Fruit fly (Drosophila melanogaster) whole organism, embryonic: Measurements from ENCODE around the gene Ino80.

Experiments used
- Atf-2 ChIP-seq: fragments of 200-800 bp; sonication (Bioruptor generic); optimal IDR thresholded peaks from 2 replicates; lab custom pipeline; 2016; ENCODE audit warnings: missing biosample characterization, missing genetic modification characterization
- BEAF-32 ChIP-seq: fragments of 200-800 bp; sonication (Bioruptor generic); optimal IDR thresholded peaks from 3 replicates; lab custom pipeline; 2017; ENCODE audit warnings: missing biosample characterization, missing genetic modification characterization, mild to moderate bottlenecking, moderate library complexity, missing genetic modification reagents
- CG10209 ChIP-seq: fragments of 200-800 bp; sonication (Bioruptor generic); optimal IDR thresholded peaks from 3 replicates; lab custom pipeline; 2017; ENCODE audit warnings: missing biosample characterization, mild to moderate bottlenecking, missing genetic modification characterization, missing genetic modification reagents
- CG10267 ChIP-seq: fragments of 200-800 bp; sonication (Bioruptor generic); optimal IDR thresholded peaks from 2 replicates; lab custom pipeline; 2018; ENCODE audit warnings: missing biosample characterization, mild to moderate bottlenecking, missing genetic modification characterization, moderate library complexity
- CG10274 ChIP-seq: fragments of 200-800 bp; sonication (Bioruptor generic); optimal IDR thresholded peaks from 3 replicates; lab custom pipeline; 2017; ENCODE audit warnings: missing biosample characterization, mild to moderate bottlenecking, missing genetic modification characterization
- CG11456 ChIP-seq: fragments of 200-800 bp; sonication (Bioruptor generic); IDR thresholded peaks from 3 replicates; pipeline ENCODE4 v1.3.6; 2022; ENCODE audit warnings: missing biosample characterization, missing genetic modification characterization
- CG12155 ChIP-seq: fragments of 200-800 bp; sonication (Bioruptor generic); optimal IDR thresholded peaks from 3 replicates; lab custom pipeline; 2016; ENCODE audit warnings: missing biosample characterization, missing genetic modification characterization
- CG14014 ChIP-seq: fragments of 200-800 bp; sonication (Bioruptor generic); IDR thresholded peaks from 2 replicates; pipeline ENCODE4 v1.3.6; 2022; ENCODE audit warnings: missing biosample characterization, missing genetic modification characterization
- CG15479 ChIP-seq: fragments of 200-800 bp; sonication (Bioruptor generic); optimal IDR thresholded peaks from 3 replicates; lab custom pipeline; 2019; ENCODE audit warnings: missing biosample characterization, mild to moderate bottlenecking, missing genetic modification characterization, moderate library complexity
- CG1603 ChIP-seq: fragments of 200-800 bp; sonication (Bioruptor generic); optimal IDR thresholded peaks from 2 replicates; lab custom pipeline; 2019; ENCODE audit warnings: missing biosample characterization, mild to moderate bottlenecking, missing genetic modification characterization, moderate library complexity
- CG17829 ChIP-seq: fragments of 200-800 bp; optimal IDR thresholded peaks from 2 replicates; lab custom pipeline; 2019; ENCODE audit warnings: missing biosample characterization, mild to moderate bottlenecking, missing genetic modification characterization, moderate library complexity
- CG2712 ChIP-seq: fragments of 200-800 bp; optimal IDR thresholded peaks from 3 replicates; lab custom pipeline; 2019; ENCODE audit warnings: missing biosample characterization, mild to moderate bottlenecking, missing genetic modification characterization, moderate library complexity
- CG30403 ChIP-seq: fragments of 200-800 bp; sonication (Bioruptor generic); optimal IDR thresholded peaks from 3 replicates; lab custom pipeline; 2016; ENCODE audit warnings: missing biosample characterization, missing genetic modification characterization
- CG31441 ChIP-seq: fragments of 200-800 bp; sonication (Bioruptor generic); IDR thresholded peaks from 2 replicates; pipeline ENCODE4 v1.3.6; 2022; ENCODE audit warnings: missing biosample characterization, missing genetic modification characterization
- CG33213 ChIP-seq: fragments of 200-800 bp; sonication (Bioruptor generic); optimal IDR thresholded peaks from 3 replicates; lab custom pipeline; 2016; ENCODE audit warnings: missing biosample characterization, missing genetic modification characterization
- CG33557 ChIP-seq: fragments of 200-800 bp; sonication (Bioruptor generic); optimal IDR thresholded peaks from 2 replicates; lab custom pipeline; 2019; ENCODE audit warnings: missing biosample characterization, mild to moderate bottlenecking, missing genetic modification characterization, moderate library complexity
- CG43689 ChIP-seq: fragments of 200-800 bp; sonication (Bioruptor generic); IDR thresholded peaks from 2 replicates; pipeline ENCODE4 v1.3.6; 2022; ENCODE audit warnings: missing biosample characterization, missing genetic modification characterization
- CG4404 ChIP-seq: fragments of 200-800 bp; sonication (Bioruptor generic); IDR thresholded peaks from 2 replicates; pipeline ENCODE4 v1.3.6; 2022; ENCODE audit warnings: missing biosample characterization, missing genetic modification characterization
- CG4820 ChIP-seq: fragments of 200-800 bp; sonication (Bioruptor generic); optimal IDR thresholded peaks from 3 replicates; lab custom pipeline; 2016; ENCODE audit warnings: missing biosample characterization, missing genetic modification characterization
- CG7271 ChIP-seq: fragments of 200-800 bp; sonication (Bioruptor generic); optimal IDR thresholded peaks from 2 replicates; lab custom pipeline; 2018; ENCODE audit warnings: missing biosample characterization, mild to moderate bottlenecking, missing genetic modification characterization, moderate library complexity
- CG7839 ChIP-seq: fragments of 200-800 bp; sonication (Bioruptor generic); optimal IDR thresholded peaks from 3 replicates; lab custom pipeline; 2018; ENCODE audit warnings: missing biosample characterization, mild to moderate bottlenecking, missing genetic modification characterization, moderate library complexity
- CG7963 ChIP-seq: fragments of 200-800 bp; sonication (Bioruptor generic); IDR thresholded peaks from 3 replicates; pipeline ENCODE4 v1.3.6; 2022; ENCODE audit warnings: missing biosample characterization, missing genetic modification characterization; ENCODE audit not compliant: partially characterized antibody
- CG9215 ChIP-seq: fragments of 200-800 bp; sonication (Bioruptor generic); IDR thresholded peaks from 2 replicates; pipeline ENCODE4 v1.3.6; 2022; ENCODE audit warnings: missing biosample characterization, missing genetic modification characterization
- Dp ChIP-seq: fragments of 200-800 bp; sonication (Bioruptor generic); optimal IDR thresholded peaks from 2 replicates; lab custom pipeline; 2018; ENCODE audit warnings: missing biosample characterization, mild to moderate bottlenecking, missing genetic modification characterization, moderate library complexity
- Ets65A ChIP-seq: fragments of 200-800 bp; sonication (Bioruptor generic); peaks from one replicate; lab custom pipeline; 2016; ENCODE audit warnings: missing biosample characterization, missing genetic modification characterization
- Fer3 ChIP-seq: fragments of 200-800 bp; sonication (Bioruptor generic); optimal IDR thresholded peaks from 2 replicates; lab custom pipeline; 2018; ENCODE audit warnings: missing biosample characterization, mild to moderate bottlenecking, missing genetic modification characterization, moderate library complexity
- H15 ChIP-seq: fragments of 200-800 bp; sonication (Bioruptor generic); IDR thresholded peaks from 3 replicates; pipeline ENCODE4 v1.3.6; 2022; ENCODE audit warnings: missing biosample characterization, missing genetic modification characterization
- Max ChIP-seq: fragments of 200-800 bp; sonication (Bioruptor generic); optimal IDR thresholded peaks from 2 replicates; lab custom pipeline; 2016; ENCODE audit warnings: missing biosample characterization, mild to moderate bottlenecking, missing genetic modification characterization
- Ravus ChIP-seq: fragments of 200-800 bp; sonication (Bioruptor generic); IDR thresholded peaks from 2 replicates; pipeline ENCODE4 v1.3.6; 2022; ENCODE audit warnings: missing biosample characterization, missing genetic modification characterization
- Tbp ChIP-seq: fragments of >200 bp; optimal IDR thresholded peaks from 2 replicates; lab custom pipeline; 2018; ENCODE audit warnings: missing biosample characterization, missing genetic modification characterization
- Xbp1 ChIP-seq: fragments of 200-800 bp; sonication (Bioruptor generic); optimal IDR thresholded peaks from 3 replicates; lab custom pipeline; 2016; ENCODE audit warnings: missing biosample characterization, mild to moderate bottlenecking, missing genetic modification characterization
- Xrp1 ChIP-seq: fragments of 200-800 bp; sonication (Bioruptor generic); IDR thresholded peaks from 2 replicates; pipeline ENCODE4 v1.3.6; 2022; ENCODE audit warnings: missing biosample characterization, missing genetic modification characterization
- cad ChIP-seq: fragments of >200 bp; optimal IDR thresholded peaks from 2 replicates; lab custom pipeline; 2017; ENCODE audit warnings: missing biosample characterization, missing genetic modification characterization
- chif ChIP-seq, 2 experiments: fragments of 200-800 bp; sonication (Bioruptor generic); optimal IDR thresholded peaks; 3 replicates each; lab custom pipeline; 2016; ENCODE audit warnings: missing biosample characterization in 2 of 2, missing genetic modification characterization in 2 of 2
- dmrt11E ChIP-seq: fragments of 200-800 bp; sonication (Bioruptor generic); optimal IDR thresholded peaks from 3 replicates; lab custom pipeline; 2018; ENCODE audit warnings: missing biosample characterization, mild to moderate bottlenecking, missing genetic modification characterization, moderate library complexity
- dysf ChIP-seq: fragments of 200-800 bp; sonication (Bioruptor generic); IDR thresholded peaks from 3 replicates; pipeline ENCODE4 v1.3.6; 2022; ENCODE audit warnings: missing biosample characterization, missing genetic modification characterization
- eve ChIP-seq, 2 experiments: fragments of >200 bp; optimal IDR thresholded peaks; 2 replicates each; lab custom pipeline; 2017; ENCODE audit warnings: missing biosample characterization in 2 of 2, missing genetic modification characterization in 2 of 2
- fd64A ChIP-seq: fragments of 200-800 bp; sonication (Bioruptor generic); optimal IDR thresholded peaks from 3 replicates; lab custom pipeline; 2018; ENCODE audit warnings: missing biosample characterization, mild to moderate bottlenecking, missing genetic modification characterization
- grau ChIP-seq: fragments of 200-800 bp; optimal IDR thresholded peaks from 3 replicates; lab custom pipeline; 2019; ENCODE audit warnings: missing biosample characterization, mild to moderate bottlenecking, missing genetic modification characterization, moderate library complexity
- ham ChIP-seq: fragments of 200-800 bp; sonication (Bioruptor generic); IDR thresholded peaks from 2 replicates; pipeline ENCODE4 v1.3.6; 2022; ENCODE audit warnings: missing biosample characterization, missing genetic modification characterization
- hkb ChIP-seq, 2 experiments: fragments of 200-800 bp in 1 of 2; fragments of >200 bp in 1 of 2; sonication (Bioruptor generic) in 1 of 2; IDR thresholded peaks in 1 of 2; optimal IDR thresholded peaks in 1 of 2; 2 replicates each; pipeline versions ENCODE4 v1.3.6 to Lab custom; 2017 to 2022; ENCODE audit warnings: missing biosample characterization in 1 of 2, missing genetic modification characterization in 1 of 2
- oc ChIP-seq: fragments of 200-800 bp; sonication (Bioruptor generic); optimal IDR thresholded peaks from 2 replicates; lab custom pipeline; 2018; ENCODE audit warnings: missing biosample characterization, mild to moderate bottlenecking, missing genetic modification characterization, moderate library complexity
- prd ChIP-seq, 3 experiments: fragments of >200 bp in 2 of 3; fragments of 200-800 bp in 1 of 3; sonication (Bioruptor generic) in 1 of 3; optimal IDR thresholded peaks in 2 of 3; IDR thresholded peaks in 1 of 3; 2 replicates in 2 of 3; 3 replicates in 1 of 3; pipeline versions ENCODE4 v1.3.6 to Lab custom; 2017 to 2022; ENCODE audit warnings: missing biosample characterization in 1 of 3, missing genetic modification characterization in 1 of 3
- slbo ChIP-seq: fragments of 200-800 bp; sonication (Bioruptor generic); IDR thresholded peaks from 2 replicates; pipeline ENCODE4 v1.3.6; 2022; ENCODE audit warnings: missing biosample characterization, missing genetic modification characterization
- slp2 ChIP-seq: fragments of 200-800 bp; sonication (Bioruptor generic); optimal IDR thresholded peaks from 2 replicates; lab custom pipeline; 2016; ENCODE audit warnings: missing biosample characterization, missing genetic modification characterization
- tna ChIP-seq: fragments of 200-800 bp; sonication (Bioruptor generic); IDR thresholded peaks from 2 replicates; pipeline ENCODE4 v1.3.6; 2022; ENCODE audit warnings: missing biosample characterization, missing genetic modification characterization; ENCODE audit not compliant: partially characterized antibody
- trh ChIP-seq: fragments of 200-800 bp; sonication (Bioruptor generic); optimal IDR thresholded peaks from 2 replicates; lab custom pipeline; 2016; ENCODE audit warnings: missing biosample characterization, missing genetic modification characterization
- zf30C ChIP-seq: fragments of 200-800 bp; sonication (Bioruptor generic); optimal IDR thresholded peaks from 3 replicates; lab custom pipeline; 2018; ENCODE audit warnings: missing biosample characterization, mild to moderate bottlenecking, missing genetic modification characterization
- zfh2 ChIP-seq: fragments of 200-800 bp; sonication (Bioruptor generic); optimal IDR thresholded peaks from 2 replicates; lab custom pipeline; 2016; ENCODE audit warnings: missing biosample characterization, missing genetic modification characterization

The Ino80 gene

DNA sequence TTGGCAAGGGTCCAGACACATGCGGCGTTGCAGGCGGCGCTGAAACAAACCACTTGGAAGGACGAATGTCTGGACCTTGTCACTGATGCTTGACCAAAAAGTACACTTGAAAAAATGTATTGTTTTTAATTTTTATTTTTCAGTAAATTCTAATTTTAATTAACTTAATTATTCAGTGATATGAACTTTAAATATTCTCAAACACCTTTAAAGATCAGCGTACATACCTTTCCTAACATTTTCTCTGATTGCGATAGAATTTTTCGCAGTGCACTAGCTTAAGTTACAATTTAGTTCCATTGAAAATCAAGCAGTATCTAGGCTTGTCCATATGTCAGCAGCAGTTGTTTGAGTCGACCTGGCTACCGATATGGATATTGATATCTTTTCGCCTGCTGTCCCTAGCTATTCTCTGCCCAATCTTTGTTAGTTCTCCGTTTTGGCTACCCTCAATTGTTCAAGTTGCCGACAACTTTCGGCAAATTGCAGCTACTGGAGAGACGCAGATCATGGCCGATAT lies 63.7 kb downstream of the Ino80 start (continued):
- peak; percentile 11 for TF ChIP-seq CG33557 (GFP tag; lab: Kevin White, UChicago)
- peak; percentile 3 for TF ChIP-seq CG30403
- peak; percentile 55 for TF ChIP-seq CG10267 (tag; lab: Kevin White, UChicago)
- peak; percentile 96 for TF ChIP-seq CG15479
- no peak for TF ChIP-seq hkb (optimal IDR thresholded peaks at IDR 0.05; lab: Kevin White, UChicago)
- no peak for TF ChIP-seq hkb (GFP tag; IDR thresholded peaks at IDR 0.05; lab: Robert Waterston, UW)
- TF ChIP-seq CG2712 (tag; lab: Kevin White, UChicago), result peak; percentile 64
- peak; percentile 59; the same call in 1 of the 2 replicates for TF ChIP-seq Xrp1 (GFP tag; lab: Robert Waterston, UW)
- TF ChIP-seq zf30C (GFP tag; lab: Kevin White, UChicago), result peak; percentile 85
- peak; percentile 13 for TF ChIP-seq Xbp1
- peak; percentile 30 for TF ChIP-seq CG4820 (GFP tag; lab: Kevin White, UChicago)
- TF ChIP-seq CG1603, result peak; percentile 36
- peak; percentile 35 for TF ChIP-seq CG12155 (GFP tag; lab: Kevin White, UChicago)
- peak in 1 of 2 experiments; percentile 83 for TF ChIP-seq eve (GFP tag; optimal IDR thresholded peaks at IDR 0.05; lab: Kevin White, UChicago)
- no peak for TF ChIP-seq BEAF-32 (GFP tag; lab: Kevin White, UChicago)
- peak; percentile 16 to 56 for TF ChIP-seq chif (GFP tag; optimal IDR thresholded peaks at IDR 0.05; lab: Kevin White, UChicago)
- peak; percentile 66 for TF ChIP-seq CG17829 (tag; lab: Kevin White, UChicago)
- peak; percentile 34 for TF ChIP-seq CG10209 (GFP tag; lab: Kevin White, UChicago)
- no peak for TF ChIP-seq slp2
- TF ChIP-seq CG4404 (GFP tag; lab: Robert Waterston, UW), result peak; percentile 86
- no peak for TF ChIP-seq prd (optimal IDR thresholded peaks at IDR 0.05; lab: Kevin White, UChicago)
- TF ChIP-seq prd (GFP tag; IDR thresholded peaks at IDR 0.05; lab: Robert Waterston, UW), result peak; percentile 97
- TF ChIP-seq dmrt11E, result peak; percentile 78
- TF ChIP-seq oc (tag; lab: Kevin White, UChicago), result no peak
- TF ChIP-seq Ets65A (GFP tag; lab: Kevin White, UChicago), result peak; percentile 90
- TF ChIP-seq CG7839 (tag; lab: Kevin White, UChicago), result peak; percentile 26
- TF ChIP-seq, all 482 proteins: peak for 67

DNA sequence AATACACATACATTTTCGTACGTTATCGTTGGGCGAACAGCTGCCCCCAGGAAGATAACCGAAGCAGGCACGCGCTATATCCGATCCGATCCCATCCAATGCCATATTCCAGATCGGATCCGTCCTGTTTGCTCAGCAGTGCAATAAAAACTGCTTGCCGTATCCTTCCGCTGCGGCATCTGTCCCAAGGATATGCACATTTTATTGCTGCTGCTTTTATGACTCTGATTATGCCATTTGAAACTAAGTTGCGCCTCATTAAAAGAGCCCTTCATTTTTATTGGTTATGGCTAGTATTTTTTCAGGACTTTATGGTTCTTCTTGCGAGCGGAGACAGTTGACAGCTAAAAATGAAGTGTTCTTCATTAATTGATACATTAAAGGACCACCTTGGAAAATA lies 67.5 kb downstream of the Ino80 start:
- no peak for TF ChIP-seq CG43689 (GFP tag; lab: Robert Waterston, UW)
- TF ChIP-seq CG10274 (GFP tag; lab: Kevin White, UChicago), result no peak
- no peak for TF ChIP-seq CG11456 (GFP tag; lab: Robert Waterston, UW)
- 0 out of 3 replicates have a peak, but pooled peaks have one; percentile 11 for TF ChIP-seq CG7963 (GFP tag; lab: Robert Waterston, UW)
- peak; percentile 94 for TF ChIP-seq cad
- TF ChIP-seq Tbp (GFP tag; lab: Kevin White, UChicago), result no peak
- TF ChIP-seq H15, result no peak
- no peak for TF ChIP-seq tna (GFP tag; lab: Robert Waterston, UW)
- TF ChIP-seq Fer3, result no peak
- no peak for TF ChIP-seq slbo (GFP tag; lab: Robert Waterston, UW)
- TF ChIP-seq CG9215 (GFP tag; lab: Robert Waterston, UW), result no peak
- no peak for TF ChIP-seq Max (GFP tag; lab: Kevin White, UChicago)
- TF ChIP-seq CG14014 (GFP tag; lab: Robert Waterston, UW), result no peak
- TF ChIP-seq ham (GFP tag; lab: Robert Waterston, UW), result no peak
- peak; percentile 70 for TF ChIP-seq CG15479
- no peak for TF ChIP-seq dysf (GFP tag; lab: Robert Waterston, UW)
- no peak for TF ChIP-seq Dp (GFP tag; lab: Kevin White, UChicago)
- TF ChIP-seq CG7271 (tag; lab: Kevin White, UChicago), result peak; percentile 1
- no peak for TF ChIP-seq CG33213 (GFP tag; lab: Kevin White, UChicago)
- no peak for TF ChIP-seq CG31441 (GFP tag; lab: Robert Waterston, UW)
- TF ChIP-seq grau (tag; lab: Kevin White, UChicago), result no peak
- no peak for TF ChIP-seq Ravus (GFP tag; lab: Robert Waterston, UW)
- no peak for TF ChIP-seq trh (GFP tag; lab: Kevin White, UChicago)
- no peak for TF ChIP-seq zfh2 (GFP tag; lab: Kevin White, UChicago)
- no peak for TF ChIP-seq Atf-2 (GFP tag; lab: Kevin White, UChicago)
- no peak for TF ChIP-seq fd64A (GFP tag; lab: Kevin White, UChicago)
